Worm (Caenorhabditis elegans) whole organism, L2 larva: ENCODE measurements around the gene R08C7.1.

Source experiments
- C34F6.9 ChIP-seq: fragments of 150-350 bp; optimal IDR thresholded peaks from 2 replicates; lab custom pipeline; 2014; ENCODE audit warnings: missing biosample characterization, missing genetic modification characterization
- F13H6.1 ChIP-seq: sonication (generic microtip); optimal IDR thresholded peaks from 2 replicates; lab custom pipeline; 2016; ENCODE audit warnings: missing genetic modification characterization, missing compliant biosample characterization
- R02D3.7 ChIP-seq: fragments of 150-350 bp; optimal IDR thresholded peaks from 2 replicates; lab custom pipeline; 2014; ENCODE audit warnings: missing biosample characterization, missing genetic modification characterization
- Y55F3AM.14 ChIP-seq: fragments of 200-800 bp; sonication (Bioruptor generic); optimal IDR thresholded peaks from 2 replicates; lab custom pipeline; 2018; ENCODE audit warnings: mild to moderate bottlenecking, missing genetic modification characterization, missing compliant biosample characterization
- aly-2 ChIP-seq: fragments of 150-350 bp; optimal IDR thresholded peaks from 2 replicates; lab custom pipeline; 2014; ENCODE audit warnings: missing biosample characterization, missing genetic modification characterization
- ama-1 ChIP-seq: fragments of 150-350 bp; optimal IDR thresholded peaks from 2 replicates; lab custom pipeline; 2018; ENCODE audit warnings: inconsistent platforms
- blmp-1 ChIP-seq: sonication (generic microtip); optimal IDR thresholded peaks from 2 replicates; lab custom pipeline; 2017; ENCODE audit warnings: missing genetic modification characterization, mild to moderate bottlenecking, missing compliant biosample characterization, antibody characterized with exemption, moderate library complexity; ENCODE audit not compliant: insufficient read depth
- ceh-16 ChIP-seq: fragments of 150-350 bp; optimal IDR thresholded peaks from 2 replicates; lab custom pipeline; 2014; ENCODE audit warnings: missing biosample characterization, missing genetic modification characterization
- ceh-82 ChIP-seq: fragments of 150-350 bp; optimal IDR thresholded peaks from 2 replicates; lab custom pipeline; 2014; ENCODE audit warnings: missing biosample characterization, missing genetic modification characterization
- crh-2 ChIP-seq: sonication (generic microtip); optimal IDR thresholded peaks from 2 replicates; lab custom pipeline; 2017; ENCODE audit warnings: missing biosample characterization, missing genetic modification characterization
- elt-1 ChIP-seq: fragments of 150-350 bp; optimal IDR thresholded peaks from 2 replicates; lab custom pipeline; 2014; ENCODE audit warnings: missing biosample characterization, missing genetic modification characterization
- elt-3 ChIP-seq: sonication (generic microtip); optimal IDR thresholded peaks from 2 replicates; lab custom pipeline; 2017; ENCODE audit warnings: missing biosample characterization, missing genetic modification characterization
- fos-1 ChIP-seq: fragments of 150-350 bp; optimal IDR thresholded peaks from 2 replicates; lab custom pipeline; 2014; ENCODE audit warnings: missing biosample characterization, missing genetic modification characterization
- gmeb-1 ChIP-seq: fragments of 150-350 bp; optimal IDR thresholded peaks from 2 replicates; lab custom pipeline; 2014; ENCODE audit warnings: missing biosample characterization, missing genetic modification characterization
- lin-11 ChIP-seq: fragments of 150-350 bp; sonication (generic microtip); optimal IDR thresholded peaks from 2 replicates; lab custom pipeline; 2014; ENCODE audit warnings: missing biosample characterization, missing genetic modification characterization, inconsistent platforms, mixed read lengths
- lin-13 ChIP-seq: fragments of 150-350 bp; optimal IDR thresholded peaks from 2 replicates; lab custom pipeline; 2014; ENCODE audit warnings: missing biosample characterization, missing genetic modification reagents, missing genetic modification characterization
- lin-39 ChIP-seq: fragments of 150-350 bp; optimal IDR thresholded peaks from 2 replicates; lab custom pipeline; 2014; ENCODE audit warnings: missing biosample characterization, missing genetic modification reagents, missing genetic modification characterization
- lsy-2 ChIP-seq, 2 experiments: fragments of 150-350 bp in 1 of 2; sonication (generic microtip) in 1 of 2; optimal IDR thresholded peaks; 2 replicates each; lab custom pipeline; 2014 to 2017; ENCODE audit warnings: missing biosample characterization in 2 of 2, missing genetic modification characterization in 2 of 2
- mab-5 ChIP-seq: fragments of 150-350 bp; optimal IDR thresholded peaks from 2 replicates; lab custom pipeline; 2014; ENCODE audit warnings: missing biosample characterization, missing genetic modification characterization
- mdl-1 ChIP-seq, 2 experiments: fragments of 150-350 bp in 1 of 2; sonication (generic microtip) in 1 of 2; optimal IDR thresholded peaks; 2 replicates each; lab custom pipeline; 2017; ENCODE audit warnings: missing biosample characterization in 2 of 2, missing genetic modification characterization in 2 of 2
- nhr-10 ChIP-seq: sonication (generic microtip); optimal IDR thresholded peaks from 2 replicates; lab custom pipeline; 2017; ENCODE audit warnings: missing biosample characterization, missing genetic modification characterization
- nhr-11 ChIP-seq: fragments of 150-350 bp; optimal IDR thresholded peaks from 2 replicates; lab custom pipeline; 2014; ENCODE audit warnings: missing biosample characterization, missing genetic modification characterization
- nhr-129 ChIP-seq: fragments of 150-350 bp; optimal IDR thresholded peaks from 2 replicates; lab custom pipeline; 2014; ENCODE audit warnings: missing biosample characterization, missing genetic modification characterization
- nhr-23 ChIP-seq: fragments of 150-350 bp; optimal IDR thresholded peaks from 2 replicates; lab custom pipeline; 2014; ENCODE audit warnings: missing biosample characterization, missing genetic modification reagents, missing genetic modification characterization
- nhr-25 ChIP-seq: fragments of 150-350 bp; sonication (generic microtip); optimal IDR thresholded peaks from 3 replicates; lab custom pipeline; 2014; ENCODE audit warnings: missing biosample characterization, missing genetic modification characterization
- nhr-6 ChIP-seq: fragments of 150-350 bp; optimal IDR thresholded peaks from 2 replicates; lab custom pipeline; 2014; ENCODE audit warnings: missing biosample characterization, missing genetic modification characterization
- nhr-77 ChIP-seq: fragments of 150-350 bp; optimal IDR thresholded peaks from 2 replicates; lab custom pipeline; 2014; ENCODE audit warnings: missing biosample characterization, missing genetic modification characterization
- peb-1 ChIP-seq: fragments of 150-350 bp; optimal IDR thresholded peaks from 2 replicates; lab custom pipeline; 2014; ENCODE audit warnings: missing biosample characterization, missing genetic modification characterization
- sem-4 ChIP-seq: fragments of 150-350 bp; optimal IDR thresholded peaks from 2 replicates; lab custom pipeline; 2014; ENCODE audit warnings: missing biosample characterization, missing genetic modification reagents, missing genetic modification characterization
- skn-1 ChIP-seq: sonication (generic microtip); optimal IDR thresholded peaks from 2 replicates; lab custom pipeline; 2017; ENCODE audit warnings: missing biosample characterization, missing genetic modification characterization
- sma-3 ChIP-seq: sonication (generic microtip); optimal IDR thresholded peaks from 2 replicates; lab custom pipeline; 2016; ENCODE audit warnings: missing genetic modification reagents, missing genetic modification characterization, missing compliant biosample characterization
- sma-9 ChIP-seq, 2 experiments: fragments of 150-350 bp in 1 of 2; sonication (generic microtip) in 1 of 2; optimal IDR thresholded peaks; 2 replicates each; lab custom pipeline; 2014 to 2016; ENCODE audit warnings: missing genetic modification characterization in 2 of 2, mild to moderate bottlenecking in 1 of 2, missing biosample characterization in 1 of 2, missing compliant biosample characterization in 1 of 2, missing genetic modification reagents in 1 of 2, moderate library complexity in 1 of 2
- unc-39 ChIP-seq: fragments of 150-350 bp; optimal IDR thresholded peaks from 2 replicates; lab custom pipeline; 2014; ENCODE audit warnings: missing biosample characterization, missing genetic modification characterization
- unc-62 ChIP-seq: fragments of 150-350 bp; optimal IDR thresholded peaks from 2 replicates; lab custom pipeline; 2014; ENCODE audit warnings: missing biosample characterization, missing genetic modification reagents, missing genetic modification characterization
- zag-1 ChIP-seq: fragments of 150-350 bp; optimal IDR thresholded peaks from 2 replicates; lab custom pipeline; 2014; ENCODE audit warnings: missing biosample characterization, missing genetic modification characterization
- ztf-11 ChIP-seq: sonication (generic microtip); optimal IDR thresholded peaks from 2 replicates; lab custom pipeline; 2017; ENCODE audit warnings: missing biosample characterization, missing genetic modification characterization
- ztf-4 ChIP-seq: fragments of 150-350 bp; optimal IDR thresholded peaks from 2 replicates; lab custom pipeline; 2014; ENCODE audit warnings: missing biosample characterization, missing genetic modification characterization

R08C7.1 gene

DNA sequence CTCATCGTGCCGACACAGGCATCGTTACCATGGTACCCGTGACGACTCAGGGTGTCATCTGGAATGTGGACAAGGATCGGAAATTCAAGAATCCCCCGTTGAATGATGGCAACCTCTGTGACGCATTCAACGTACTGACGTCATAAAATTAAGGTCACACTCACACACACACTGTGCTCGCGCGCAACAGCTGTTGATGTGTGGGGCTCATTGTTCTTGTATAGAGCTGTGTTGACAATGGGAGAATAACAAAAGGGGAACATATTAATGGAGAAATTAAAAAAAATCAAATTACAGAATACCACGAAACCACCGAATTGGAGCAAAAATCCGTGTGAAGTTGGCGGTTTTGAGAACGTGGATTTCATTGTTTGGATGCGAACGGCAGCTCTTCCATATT is 3.3 kb upstream of the R08C7.1 start:
- TF ChIP-seq lin-11 (no peak), nhr-25 (tag; lab: Kevin White, UChicago) (no peak), nhr-129 (no peak)

DNA sequence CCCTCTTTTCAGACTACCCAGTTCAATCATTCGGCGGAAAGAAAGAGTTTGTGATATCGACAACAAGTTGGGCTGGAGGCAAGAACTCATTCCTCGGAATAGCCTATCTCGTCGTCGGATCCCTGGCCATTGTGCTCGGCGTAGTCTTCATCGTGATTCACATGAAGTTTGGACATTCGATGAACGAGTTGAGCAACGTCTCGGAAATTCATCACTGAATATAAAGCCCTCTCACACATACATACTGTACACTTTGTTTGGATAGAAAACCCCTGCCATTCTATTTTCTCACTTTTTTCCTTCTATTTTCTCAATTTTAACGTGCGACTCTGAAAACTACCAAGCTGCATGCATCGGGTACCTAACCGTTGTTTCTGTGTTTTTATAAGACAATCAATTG is 2.2 kb upstream of the R08C7.1 start, which contains the start of gene R08C7.12:
Gene R08C7.12, plus strand, starts transcription at position 301 of the 400 bp plus-strand sequence.
- no peak for TF ChIP-seq mdl-1 (tag; optimal IDR thresholded peaks at IDR 0.05; lab: Kevin White, UChicago)
- TF ChIP-seq elt-3 (tag; lab: Kevin White, UChicago), result no peak
- no peak for TF ChIP-seq fos-1 (tag; lab: Kevin White, UChicago)
- no peak for TF ChIP-seq gmeb-1
- no peak for TF ChIP-seq R02D3.7 (tag; lab: Kevin White, UChicago)
- no peak for TF ChIP-seq sem-4 (tag; lab: Kevin White, UChicago)
- TF ChIP-seq nhr-25 (tag; lab: Kevin White, UChicago), result no peak
- no peak for TF ChIP-seq sma-3 (GFP tag; lab: Kevin White, UChicago)
- TF ChIP-seq crh-2 (tag; lab: Kevin White, UChicago), result no peak
- no peak for TF ChIP-seq unc-62 (GFP tag; lab: Kevin White, UChicago)
- no peak for TF ChIP-seq blmp-1
- TF ChIP-seq Y55F3AM.14 (GFP tag; lab: Kevin White, UChicago), result no peak
- no peak for TF ChIP-seq elt-1
- no peak for TF ChIP-seq mab-5 (tag; lab: Kevin White, UChicago)

- TF ChIP-seq sma-9 (GFP tag; optimal IDR thresholded peaks at IDR 0.05; lab: Kevin White, UChicago) (peak; percentile 62), sma-9 (tag; optimal IDR thresholded peaks at IDR 0.05; lab: Kevin White, UChicago) (no peak), gmeb-1 (peak; percentile 13), sma-3 (GFP tag; lab: Kevin White, UChicago) (peak; percentile 60), elt-1 (no peak), fos-1 (tag; lab: Kevin White, UChicago) (peak; percentile 34), F13H6.1 (tag; lab: Kevin White, UChicago) (peak; percentile 31), crh-2 (tag; lab: Kevin White, UChicago) (peak; percentile 31), aly-2 (tag; lab: Kevin White, UChicago) (no peak)
These were observed 1.8 kb upstream of the R08C7.1 start for ce11 chrIV:4449843-4450242.

DNA sequence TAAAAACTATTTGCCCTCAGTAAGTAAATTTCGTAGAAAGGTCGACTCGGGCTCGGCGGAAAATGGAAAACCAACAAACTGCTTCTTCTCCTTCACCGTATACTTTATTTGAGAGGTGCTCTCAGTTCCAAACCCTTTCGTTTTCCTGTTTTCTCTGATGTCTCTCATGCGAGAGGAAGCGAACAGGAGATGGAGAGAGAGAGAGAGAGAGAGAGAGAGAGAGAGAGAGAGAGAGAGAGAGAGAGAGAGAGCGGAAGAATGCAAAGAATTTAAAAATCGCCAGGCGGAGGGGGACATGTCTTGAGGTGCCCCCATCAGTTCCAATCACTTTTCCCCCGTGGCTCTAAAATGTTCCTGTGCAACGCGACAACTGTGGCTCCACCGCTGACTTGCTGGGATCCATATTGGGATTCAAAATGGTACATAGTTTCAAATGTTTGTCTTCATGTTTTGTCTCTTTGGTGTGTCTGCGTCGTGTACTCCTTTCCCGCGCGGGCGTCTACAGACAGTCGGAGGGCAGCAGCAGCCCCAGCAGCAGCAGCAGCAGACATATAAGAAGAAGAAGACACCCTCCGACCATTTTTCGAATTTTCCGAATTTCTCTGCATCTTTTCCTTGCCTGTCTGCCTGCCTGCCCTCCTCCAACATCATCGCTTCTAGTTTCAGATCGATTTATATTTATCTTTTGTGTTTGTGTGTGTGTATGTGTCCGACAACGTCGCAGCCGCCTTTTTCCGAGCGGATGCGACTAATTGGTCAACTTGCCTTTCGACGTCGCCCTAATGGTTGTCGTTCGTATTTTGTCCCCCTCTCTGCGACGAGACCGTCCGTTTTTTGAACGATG is 2.9 kb downstream of the R08C7.1 start, which contains the start of gene R08C7.11:
Gene R08C7.11, minus strand, starts transcription at position 608 of the 844 bp plus-strand sequence.
- TF ChIP-seq skn-1, result no peak
- TF ChIP-seq nhr-11 (tag; lab: Kevin White, UChicago), result no peak
- no peak for TF ChIP-seq crh-2 (tag; lab: Kevin White, UChicago)
- TF ChIP-seq unc-62 (GFP tag; lab: Kevin White, UChicago), result no peak
- TF ChIP-seq nhr-129, result peak; percentile 53
- TF ChIP-seq C34F6.9 (tag; lab: Kevin White, UChicago), result no peak
- no peak for TF ChIP-seq lin-11
- no peak for TF ChIP-seq mdl-1 (tag; optimal IDR thresholded peaks at IDR 0.05; lab: Kevin White, UChicago)
- TF ChIP-seq unc-39 (tag; lab: Kevin White, UChicago), result no peak
- no peak for TF ChIP-seq aly-2 (tag; lab: Kevin White, UChicago)
- no peak for TF ChIP-seq ztf-4 (tag; lab: Kevin White, UChicago)
- TF ChIP-seq blmp-1, result peak; percentile 38
- no peak for TF ChIP-seq ceh-82 (tag; lab: Kevin White, UChicago)
- TF ChIP-seq lin-13 (GFP tag; lab: Kevin White, UChicago), result peak; percentile 15
- peak; percentile 34 for TF ChIP-seq ceh-16 (tag; lab: Kevin White, UChicago)
- no peak for TF ChIP-seq nhr-6 (tag; lab: Kevin White, UChicago)
- no peak for TF ChIP-seq ztf-11 (tag; lab: Kevin White, UChicago)
- TF ChIP-seq elt-3 (tag; lab: Kevin White, UChicago), result no peak
- no peak for TF ChIP-seq ama-1
- no peak for TF ChIP-seq R02D3.7 (tag; lab: Kevin White, UChicago)
- TF ChIP-seq nhr-23 (tag; lab: Kevin White, UChicago), result no peak
- TF ChIP-seq nhr-77, result no peak
- TF ChIP-seq sma-3 (GFP tag; lab: Kevin White, UChicago), result peak; percentile 29
- no peak for TF ChIP-seq zag-1 (tag; lab: Kevin White, UChicago)
- peak; percentile 29 for TF ChIP-seq peb-1 (tag; lab: Kevin White, UChicago)
- no peak for TF ChIP-seq lin-39 (tag; lab: Kevin White, UChicago)
- TF ChIP-seq sem-4 (tag; lab: Kevin White, UChicago), result no peak
- peak; percentile 62 for TF ChIP-seq F13H6.1 (tag; lab: Kevin White, UChicago)
- peak; percentile 29 for TF ChIP-seq nhr-25 (tag; lab: Kevin White, UChicago)
- TF ChIP-seq lsy-2 (tag; optimal IDR thresholded peaks at IDR 0.05; lab: Kevin White, UChicago), result peak in 1 of 2 experiments; percentile 26
- no peak for TF ChIP-seq sma-9 (GFP tag; optimal IDR thresholded peaks at IDR 0.05; lab: Kevin White, UChicago)
- no peak for TF ChIP-seq sma-9 (tag; optimal IDR thresholded peaks at IDR 0.05; lab: Kevin White, UChicago)
- TF ChIP-seq mab-5 (tag; lab: Kevin White, UChicago), result no peak
- no peak for TF ChIP-seq nhr-10 (tag; lab: Kevin White, UChicago)
- TF ChIP-seq, all 48 proteins: peak for 9
